Worm (Caenorhabditis elegans) whole organism, L3 larva: ENCODE measurements around the gene mdt-15.
A peak's percentile ranks its signal among the peaks of the same experiment; 100 is the strongest.

Experiments
- fos-1 ChIP-seq: fragments of 150-350 bp; optimal IDR thresholded peaks from 2 replicates; lab custom pipeline; 2014; ENCODE audit warnings: missing biosample characterization, missing genetic modification characterization
- jun-1 ChIP-seq: fragments of 150-350 bp; optimal IDR thresholded peaks from 2 replicates; lab custom pipeline; 2014; ENCODE audit warnings: missing biosample characterization, missing genetic modification reagents, missing genetic modification characterization
- lin-15B ChIP-seq: fragments of 150-350 bp; optimal IDR thresholded peaks from 2 replicates; lab custom pipeline; 2014; ENCODE audit warnings: missing biosample characterization, missing genetic modification characterization
- nhr-25 ChIP-seq: sonication (generic microtip); optimal IDR thresholded peaks from 2 replicates; lab custom pipeline; 2017; ENCODE audit warnings: missing biosample characterization, missing genetic modification characterization
- nhr-76 ChIP-seq: fragments of 150-350 bp; sonication (generic microtip); optimal IDR thresholded peaks from 5 replicates; lab custom pipeline; 2014; ENCODE audit warnings: missing biosample characterization, missing genetic modification characterization
- nhr-77 ChIP-seq: fragments of 150-350 bp; optimal IDR thresholded peaks from 2 replicates; lab custom pipeline; 2014; ENCODE audit warnings: missing biosample characterization, missing genetic modification characterization
- pha-4 ChIP-seq: fragments of 150-350 bp; optimal IDR thresholded peaks from 2 replicates; lab custom pipeline; 2014; ENCODE audit warnings: missing biosample characterization, missing genetic modification reagents, missing genetic modification characterization
- skn-1 ChIP-seq: fragments of 150-350 bp; optimal IDR thresholded peaks from 2 replicates; lab custom pipeline; 2014; ENCODE audit warnings: missing biosample characterization, missing genetic modification characterization
- ztf-11 ChIP-seq: fragments of 150-350 bp; optimal IDR thresholded peaks from 2 replicates; lab custom pipeline; 2014; ENCODE audit warnings: missing biosample characterization, missing genetic modification characterization
- ztf-4 ChIP-seq: fragments of 150-350 bp; optimal IDR thresholded peaks from 2 replicates; lab custom pipeline; 2014; ENCODE audit warnings: missing biosample characterization, missing genetic modification characterization

DNA sequence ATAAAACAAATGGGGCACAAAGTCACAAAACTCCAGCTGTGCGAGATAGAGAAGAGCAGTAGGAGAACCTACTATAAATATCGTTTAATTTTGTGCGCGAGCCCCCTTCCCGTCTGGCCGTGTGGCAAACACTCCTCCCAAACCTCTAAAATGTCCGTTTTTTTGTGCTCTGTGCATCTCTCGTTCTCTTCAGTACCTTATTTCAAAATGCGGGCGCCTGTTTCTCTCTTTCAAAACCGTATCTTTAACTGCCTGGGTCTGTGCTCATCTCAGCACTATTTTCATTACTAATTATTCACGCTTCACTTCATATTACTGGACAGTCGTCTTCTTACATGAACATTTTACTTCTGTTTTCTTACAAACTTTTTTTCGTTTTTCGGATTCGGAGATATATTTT, 23.5 kb downstream of the mdt-15 start:
- TF ChIP-seq fos-1 (no peak), skn-1 (no peak), ztf-4 (tag; lab: Kevin White, UChicago) (no peak), nhr-25 (no peak), pha-4 (tag; lab: Kevin White, UChicago) (peak; percentile 70), jun-1 (tag; lab: Kevin White, UChicago) (no peak), lin-15B (tag; lab: Kevin White, UChicago) (no peak), nhr-77 (no peak), ztf-11 (tag; lab: Kevin White, UChicago) (no peak), nhr-76 (tag; lab: Kevin White, UChicago) (no peak)
